1 fruit fly cellular context compared by ENCODE assay signal in genomic region chr3L:5278864-5279263, dm6.
TF ChIP-seq lines count a peak whose summit lies in the region.

No protein-coding gene starts in this region.

TF ChIP-seq in whole organism, embryonic, 481 proteins besides CTCF, POLR2A, EP300 and RAD21 (continued from another document):
- TF ChIP-seq Ptx1 (GFP tag; IDR thresholded peaks at IDR 0.05; lab: Robert Waterston, UW) (peak; percentile 31; the same call in 1 of the 2 replicates), danr (GFP tag; IDR thresholded peaks at IDR 0.05; lab: Robert Waterston, UW) (no peak), Ada2b (GFP tag; IDR thresholded peaks at IDR 0.05; lab: Robert Waterston, UW) (0 out of 2 replicates have a peak, but pooled peaks have one; percentile 16), ap (GFP tag; IDR thresholded peaks at IDR 0.05; lab: Robert Waterston, UW) (0 out of 2 replicates have a peak, but pooled peaks have one; percentile 5), Hmr (GFP tag; optimal IDR thresholded peaks at IDR 0.05; lab: Kevin White, UChicago) (peak; percentile 13), onecut (GFP tag; IDR thresholded peaks at IDR 0.05; lab: Robert Waterston, UW) (0 out of 2 replicates have a peak, but pooled peaks have one; percentile 24), CG2712 (tag; optimal IDR thresholded peaks at IDR 0.05; lab: Kevin White, UChicago) (peak; percentile 24), CG6813 (GFP tag; optimal IDR thresholded peaks at IDR 0.05; lab: Kevin White, UChicago) (peak; percentile 34), stc (GFP tag; IDR thresholded peaks at IDR 0.05; lab: Robert Waterston, UW) (0 out of 2 replicates have a peak, but pooled peaks have one; percentile 27), lilli (GFP tag; optimal IDR thresholded peaks at IDR 0.05; lab: Kevin White, UChicago) (no peak), CG12659 (GFP tag; optimal IDR thresholded peaks at IDR 0.05; lab: Kevin White, UChicago) (no peak), gem (tag; optimal IDR thresholded peaks at IDR 0.05; lab: Kevin White, UChicago) (peak; percentile 28), CG18599 (GFP tag; optimal IDR thresholded peaks at IDR 0.05; lab: Kevin White, UChicago) (peak; percentile 52), D19A (tag; optimal IDR thresholded peaks at IDR 0.05; lab: Kevin White, UChicago) (peak; percentile 2), CG17359 (tag; optimal IDR thresholded peaks at IDR 0.05; lab: Kevin White, UChicago) (peak; percentile 22), CG11696 (GFP tag; IDR thresholded peaks at IDR 0.05; lab: Robert Waterston, UW) (peak; percentile 69; the same call in 1 of the 2 replicates), hb (GFP tag; IDR thresholded peaks at IDR 0.05; lab: Robert Waterston, UW; ENCODE audit: partially characterized antibody) (no peak), nau (GFP tag; optimal IDR thresholded peaks at IDR 0.05; lab: Kevin White, UChicago) (no peak), CG4404 (GFP tag; IDR thresholded peaks at IDR 0.05; lab: Robert Waterston, UW) (no peak), seq (GFP tag; IDR thresholded peaks at IDR 0.05; lab: Robert Waterston, UW) (peak; percentile 25; the same call in 1 of the 2 replicates), pum (GFP tag; optimal IDR thresholded peaks at IDR 0.05; lab: Kevin White, UChicago) (no peak), sisA (GFP tag; IDR thresholded peaks at IDR 0.05; lab: Robert Waterston, UW) (peak; percentile 19; the same call in 1 of the 2 replicates), CG2678 (tag; optimal IDR thresholded peaks at IDR 0.05; lab: Kevin White, UChicago) (peak; percentile 32), Hr51 (GFP tag; optimal IDR thresholded peaks at IDR 0.05; lab: Kevin White, UChicago) (peak in 1 of 2 experiments; percentile 3), CG17829 (tag; optimal IDR thresholded peaks at IDR 0.05; lab: Kevin White, UChicago) (peak; percentile 5), ttk (GFP tag; IDR thresholded peaks at IDR 0.05; lab: Robert Waterston, UW) (peak; percentile 17; the same call in 1 of the 2 replicates), CG11695 (GFP tag; IDR thresholded peaks at IDR 0.05; lab: Robert Waterston, UW) (0 out of 3 replicates have a peak, but pooled peaks have one; percentile 8)
